Worm (Caenorhabditis elegans) whole organism, L2 larva: ENCODE data around the gene W03A5.2.

Experiments
- elt-3 ChIP-seq: sonication (generic microtip); optimal IDR thresholded peaks from 2 replicates; lab custom pipeline; 2017; ENCODE audit warnings: missing biosample characterization, missing genetic modification characterization
- ztf-4 ChIP-seq: fragments of 150-350 bp; optimal IDR thresholded peaks from 2 replicates; lab custom pipeline; 2014; ENCODE audit warnings: missing biosample characterization, missing genetic modification characterization

DNA sequence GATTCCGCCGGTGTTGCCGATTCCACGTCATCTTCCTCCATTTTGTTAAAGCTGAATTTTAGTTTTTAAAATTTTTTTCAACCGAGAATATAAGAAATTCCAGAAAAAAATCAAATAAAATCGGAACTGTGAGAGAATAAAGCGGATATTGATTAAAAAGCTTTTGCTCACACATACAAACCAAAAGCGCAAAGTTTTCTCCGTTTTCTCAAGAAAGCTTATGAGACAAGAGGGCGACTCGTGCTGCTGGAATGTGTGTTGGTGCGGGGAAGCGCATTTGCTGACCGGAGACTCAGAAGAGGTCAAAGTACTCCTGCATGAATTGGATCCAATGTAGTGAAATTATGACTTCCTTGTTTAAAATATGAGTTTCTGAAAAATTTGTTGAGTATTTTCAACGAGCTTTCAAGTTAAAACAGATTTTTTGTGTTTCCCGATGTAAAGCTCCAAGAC is 25.9 kb upstream of the W03A5.2 start, which contains the start of gene paqr-2:
- TF ChIP-seq elt-3 (tag; lab: Kevin White, UChicago) (no peak), ztf-4 (tag; lab: Kevin White, UChicago) (no peak)
